Fruit fly (Drosophila melanogaster) whole organism, embryonic: Measurements from ENCODE around the gene CG31650.

Source experiments
- Antp ChIP-seq: fragments of 200-800 bp; sonication (Bioruptor generic); optimal IDR thresholded peaks from 3 replicates; lab custom pipeline; 2016; ENCODE audit warnings: missing biosample characterization, missing genetic modification characterization
- Atf3 ChIP-seq: fragments of 200-800 bp; sonication (Bioruptor generic); optimal IDR thresholded peaks from 3 replicates; lab custom pipeline; 2016; ENCODE audit warnings: missing biosample characterization, missing genetic modification characterization
- CG11504 ChIP-seq: fragments of 200-800 bp; sonication (Bioruptor generic); optimal IDR thresholded peaks from 3 replicates; lab custom pipeline; 2019; ENCODE audit warnings: missing biosample characterization, mild to moderate bottlenecking, missing genetic modification characterization, moderate library complexity
- CG12104 ChIP-seq: fragments of 200-800 bp; sonication (Bioruptor generic); optimal IDR thresholded peaks from 3 replicates; lab custom pipeline; 2016; ENCODE audit warnings: missing biosample characterization, missing genetic modification characterization
- CG14050 ChIP-seq: fragments of 200-800 bp; sonication (Bioruptor generic); IDR thresholded peaks from 3 replicates; pipeline ENCODE4 v1.3.6; 2022; ENCODE audit warnings: missing biosample characterization, missing genetic modification characterization
- CG14441 ChIP-seq: fragments of 200-800 bp; sonication (Bioruptor generic); IDR thresholded peaks from 2 replicates; pipeline ENCODE4 v1.3.6; 2022; ENCODE audit warnings: missing biosample characterization, missing genetic modification characterization
- CG15073 ChIP-seq: fragments of 200-800 bp; sonication (Bioruptor generic); optimal IDR thresholded peaks from 2 replicates; lab custom pipeline; 2016; ENCODE audit warnings: missing biosample characterization, missing genetic modification characterization
- CG1529 ChIP-seq: fragments of 200-800 bp; sonication (Bioruptor generic); optimal IDR thresholded peaks from 3 replicates; lab custom pipeline; 2018; ENCODE audit warnings: missing biosample characterization, missing genetic modification characterization
- CG1602 ChIP-seq: fragments of 200-800 bp; sonication (Bioruptor generic); optimal IDR thresholded peaks from 3 replicates; lab custom pipeline; 2016; ENCODE audit warnings: missing biosample characterization, missing genetic modification characterization
- CG16813 ChIP-seq: fragments of 200-800 bp; sonication (Bioruptor generic); IDR thresholded peaks from 3 replicates; pipeline ENCODE4 v1.3.6; 2022; ENCODE audit warnings: missing biosample characterization, missing genetic modification characterization; ENCODE audit not compliant: partially characterized antibody
- CG17186 ChIP-seq: fragments of 200-800 bp; sonication (Bioruptor generic); optimal IDR thresholded peaks from 3 replicates; lab custom pipeline; 2017; ENCODE audit warnings: missing biosample characterization, missing genetic modification reagents, missing genetic modification characterization
- CG17385 ChIP-seq: fragments of 200-800 bp; sonication (Bioruptor generic); optimal IDR thresholded peaks from 3 replicates; lab custom pipeline; 2018; ENCODE audit warnings: missing biosample characterization, mild to moderate bottlenecking, missing genetic modification characterization
- CG17912 ChIP-seq: fragments of 200-800 bp; sonication (Bioruptor generic); optimal IDR thresholded peaks from 2 replicates; lab custom pipeline; 2018; ENCODE audit warnings: missing biosample characterization, mild to moderate bottlenecking, missing genetic modification characterization
- CG18619 ChIP-seq: fragments of 200-800 bp; sonication (Bioruptor generic); optimal IDR thresholded peaks from 3 replicates; lab custom pipeline; 2017; ENCODE audit warnings: missing biosample characterization, mild to moderate bottlenecking, missing genetic modification characterization
- CG31224 ChIP-seq: fragments of 200-800 bp; sonication (Bioruptor generic); IDR thresholded peaks from 2 replicates; pipeline ENCODE4 v1.3.6; 2022; ENCODE audit warnings: missing biosample characterization, missing genetic modification characterization
- CG34376 ChIP-seq: fragments of 200-800 bp; sonication (Bioruptor generic); optimal IDR thresholded peaks from 2 replicates; lab custom pipeline; 2018; ENCODE audit warnings: missing biosample characterization, mild to moderate bottlenecking, missing genetic modification characterization
- CG4282 ChIP-seq: fragments of 200-800 bp; sonication (Bioruptor generic); optimal IDR thresholded peaks from 2 replicates; lab custom pipeline; 2016; ENCODE audit warnings: missing biosample characterization, missing genetic modification characterization
- CG4404 ChIP-seq: fragments of 200-800 bp; sonication (Bioruptor generic); IDR thresholded peaks from 2 replicates; pipeline ENCODE4 v1.3.6; 2022; ENCODE audit warnings: missing biosample characterization, missing genetic modification characterization
- CG6791 ChIP-seq: fragments of 200-800 bp; sonication (Bioruptor generic); IDR thresholded peaks from 3 replicates; pipeline ENCODE4 v1.3.6; 2022; ENCODE audit warnings: missing biosample characterization, missing genetic modification characterization; ENCODE audit not compliant: partially characterized antibody
- CG9215 ChIP-seq: fragments of 200-800 bp; sonication (Bioruptor generic); IDR thresholded peaks from 2 replicates; pipeline ENCODE4 v1.3.6; 2022; ENCODE audit warnings: missing biosample characterization, missing genetic modification characterization
- CG9817 ChIP-seq: fragments of 200-800 bp; sonication (Bioruptor generic); optimal IDR thresholded peaks from 2 replicates; lab custom pipeline; 2018; ENCODE audit warnings: missing biosample characterization, mild to moderate bottlenecking, missing genetic modification characterization, moderate library complexity
- CoRest ChIP-seq: fragments of 200-800 bp; sonication (Bioruptor generic); optimal IDR thresholded peaks from 3 replicates; lab custom pipeline; 2018; ENCODE audit warnings: missing biosample characterization, mild to moderate bottlenecking, missing genetic modification characterization, moderate library complexity
- Dip3 ChIP-seq: fragments of 200-800 bp; sonication (Bioruptor generic); optimal IDR thresholded peaks from 3 replicates; lab custom pipeline; 2016; ENCODE audit warnings: missing biosample characterization, missing genetic modification characterization
- Dll ChIP-seq: fragments of 200-800 bp; sonication (Bioruptor generic); IDR thresholded peaks from 4 replicates; pipeline ENCODE4 v1.3.6; 2022; ENCODE audit warnings: missing biosample characterization, missing genetic modification characterization; ENCODE audit not compliant: partially characterized antibody
- Hand ChIP-seq: fragments of 200-800 bp; sonication (Bioruptor generic); optimal IDR thresholded peaks from 2 replicates; lab custom pipeline; 2017; ENCODE audit warnings: mild to moderate bottlenecking, missing biosample characterization, missing genetic modification reagents, missing genetic modification characterization
- MESR4 ChIP-seq: fragments of 200-800 bp; sonication (Bioruptor generic); optimal IDR thresholded peaks from 2 replicates; lab custom pipeline; 2018; ENCODE audit warnings: missing biosample characterization, mild to moderate bottlenecking, missing genetic modification characterization, moderate library complexity
- Optix ChIP-seq: fragments of 200-800 bp; sonication (Bioruptor generic); IDR thresholded peaks from 3 replicates; pipeline ENCODE4 v1.3.6; 2022; ENCODE audit warnings: missing biosample characterization, missing genetic modification characterization
- Stat92E ChIP-seq, 3 experiments: fragments of >200 bp in 2 of 3; fragments of 200-800 bp in 1 of 3; sonication (Bioruptor generic) in 1 of 3; optimal IDR thresholded peaks; 2 replicates each; lab custom pipeline; 2017 to 2019; ENCODE audit warnings: missing biosample characterization in 3 of 3, missing genetic modification characterization in 3 of 3, mild to moderate bottlenecking in 1 of 3, moderate library complexity in 1 of 3
- Tbp ChIP-seq: fragments of >200 bp; optimal IDR thresholded peaks from 2 replicates; lab custom pipeline; 2018; ENCODE audit warnings: missing biosample characterization, missing genetic modification characterization
- ac ChIP-seq: fragments of 200-800 bp; sonication (Bioruptor generic); optimal IDR thresholded peaks from 3 replicates; lab custom pipeline; 2017; ENCODE audit warnings: missing biosample characterization, mild to moderate bottlenecking, missing genetic modification characterization
- aop ChIP-seq: fragments of 200-800 bp; sonication (Bioruptor generic); IDR thresholded peaks from 2 replicates; pipeline ENCODE4 v1.3.6; 2022; ENCODE audit warnings: missing biosample characterization, missing genetic modification characterization
- cato ChIP-seq: fragments of 200-800 bp; sonication (Bioruptor generic); optimal IDR thresholded peaks from 2 replicates; lab custom pipeline; 2016; ENCODE audit warnings: missing biosample characterization, missing genetic modification characterization, borderline replicate concordance
- en ChIP-seq: fragments of 200-800 bp; sonication (Bioruptor generic); optimal IDR thresholded peaks from 2 replicates; lab custom pipeline; 2016; ENCODE audit warnings: missing biosample characterization, missing genetic modification characterization
- gcm ChIP-seq: fragments of 200-800 bp; sonication (Bioruptor generic); optimal IDR thresholded peaks from 2 replicates; lab custom pipeline; 2019; ENCODE audit warnings: missing biosample characterization, mild to moderate bottlenecking, missing genetic modification characterization, moderate library complexity
- gsb-n ChIP-seq: fragments of 200-800 bp; sonication (Bioruptor generic); optimal IDR thresholded peaks from 3 replicates; lab custom pipeline; 2018; ENCODE audit warnings: missing biosample characterization, mild to moderate bottlenecking, missing genetic modification characterization
- ham ChIP-seq: fragments of 200-800 bp; sonication (Bioruptor generic); IDR thresholded peaks from 2 replicates; pipeline ENCODE4 v1.3.6; 2022; ENCODE audit warnings: missing biosample characterization, missing genetic modification characterization
- kni ChIP-seq: fragments of 200-800 bp; sonication (Bioruptor generic); optimal IDR thresholded peaks from 3 replicates; lab custom pipeline; 2017; ENCODE audit warnings: mild to moderate bottlenecking, missing biosample characterization, missing genetic modification reagents, missing genetic modification characterization
- lab ChIP-seq: fragments of 200-800 bp; sonication (Bioruptor generic); optimal IDR thresholded peaks from 3 replicates; lab custom pipeline; 2017; ENCODE audit warnings: missing biosample characterization, missing genetic modification characterization, mild to moderate bottlenecking, moderate library complexity, missing genetic modification reagents
- lilli ChIP-seq: fragments of 200-800 bp; sonication (Bioruptor generic); optimal IDR thresholded peaks from 3 replicates; lab custom pipeline; 2016; ENCODE audit warnings: missing biosample characterization, missing genetic modification characterization
- peb ChIP-seq: fragments of 200-800 bp; sonication (Bioruptor generic); IDR thresholded peaks from 2 replicates; pipeline ENCODE4 v1.3.6; 2022; ENCODE audit warnings: missing biosample characterization, missing genetic modification characterization
- pita ChIP-seq: fragments of 200-800 bp; sonication (Bioruptor generic); optimal IDR thresholded peaks from 2 replicates; lab custom pipeline; 2017; ENCODE audit warnings: missing biosample characterization, mild to moderate bottlenecking, missing genetic modification characterization
- prd ChIP-seq, 3 experiments: fragments of >200 bp in 2 of 3; fragments of 200-800 bp in 1 of 3; sonication (Bioruptor generic) in 1 of 3; optimal IDR thresholded peaks in 2 of 3; IDR thresholded peaks in 1 of 3; 2 replicates in 2 of 3; 3 replicates in 1 of 3; pipeline versions ENCODE4 v1.3.6 to Lab custom; 2017 to 2022; ENCODE audit warnings: missing biosample characterization in 1 of 3, missing genetic modification characterization in 1 of 3
- tna ChIP-seq: fragments of 200-800 bp; sonication (Bioruptor generic); IDR thresholded peaks from 2 replicates; pipeline ENCODE4 v1.3.6; 2022; ENCODE audit warnings: missing biosample characterization, missing genetic modification characterization; ENCODE audit not compliant: partially characterized antibody
- vfl ChIP-seq: fragments of 200-800 bp; sonication (Bioruptor generic); optimal IDR thresholded peaks from 2 replicates; lab custom pipeline; 2016; ENCODE audit warnings: missing biosample characterization, missing genetic modification characterization
- zen ChIP-seq: fragments of 200-800 bp; sonication (Bioruptor generic); optimal IDR thresholded peaks from 3 replicates; lab custom pipeline; 2018; ENCODE audit warnings: missing biosample characterization, mild to moderate bottlenecking, missing genetic modification characterization, moderate library complexity

The CG31650 gene

dm6 chr2L:5088649-5089270, 44.2 kb upstream of the CG31650 start (continued):
- TF ChIP-seq Dll (GFP tag; lab: Robert Waterston, UW) (0 out of 4 replicates have a peak, but pooled peaks have one; percentile 41), CG16813 (GFP tag; lab: Robert Waterston, UW) (peak; percentile 69), tna (GFP tag; lab: Robert Waterston, UW) (peak; percentile 79), CG6791 (peak; percentile 76)
- TF ChIP-seq, all 482 proteins: peak for 19

- TF ChIP-seq cato (peak; percentile 53), Stat92E (GFP tag; optimal IDR thresholded peaks at IDR 0.05; lab: Kevin White, UChicago) (no peak), Optix (GFP tag; lab: Robert Waterston, UW) (no peak), aop (no peak), CG9817 (tag; lab: Kevin White, UChicago) (peak; percentile 61), Tbp (GFP tag; lab: Kevin White, UChicago) (no peak), MESR4 (GFP tag; lab: Kevin White, UChicago) (no peak), peb (GFP tag; lab: Robert Waterston, UW) (no peak), CG4282 (GFP tag; lab: Kevin White, UChicago) (no peak), CG31224 (GFP tag; lab: Robert Waterston, UW) (no peak), en (GFP tag; lab: Kevin White, UChicago) (peak; percentile 54), lilli (GFP tag; lab: Kevin White, UChicago) (peak; percentile 78), CG1529 (GFP tag; lab: Kevin White, UChicago) (peak; percentile 65), Atf3 (peak; percentile 21), CG14441 (GFP tag; lab: Robert Waterston, UW) (peak; percentile 68), CG17385 (peak; percentile 80), CG4404 (GFP tag; lab: Robert Waterston, UW) (no peak), CG9215 (GFP tag; lab: Robert Waterston, UW) (peak; percentile 27; the same call in 1 of the 2 replicates), kni (GFP tag; lab: Kevin White, UChicago) (no peak), CoRest (tag; lab: Kevin White, UChicago) (peak; percentile 83), CG17186 (GFP tag; lab: Kevin White, UChicago) (peak; percentile 10), lab (GFP tag; lab: Kevin White, UChicago) (peak; percentile 88), CG18619 (GFP tag; lab: Kevin White, UChicago) (peak; percentile 76), gcm (GFP tag; lab: Kevin White, UChicago) (peak; percentile 83), gsb-n (peak; percentile 72), Dip3 (GFP tag; lab: Kevin White, UChicago) (peak; percentile 26), CG1602 (GFP tag; lab: Kevin White, UChicago) (peak; percentile 54), zen (tag; lab: Kevin White, UChicago) (peak; percentile 58), CG15073 (GFP tag; lab: Kevin White, UChicago) (peak; percentile 13), CG34376 (GFP tag; lab: Kevin White, UChicago) (peak; percentile 44), ac (peak; percentile 43), CG14050 (GFP tag; lab: Robert Waterston, UW) (peak; percentile 26; the same call in 1 of the 3 replicates), Hand (GFP tag; lab: Kevin White, UChicago) (peak; percentile 65), Antp (GFP tag; lab: Kevin White, UChicago) (peak; percentile 60), vfl (GFP tag; lab: Kevin White, UChicago) (peak; percentile 36), prd (optimal IDR thresholded peaks at IDR 0.05; lab: Kevin White, UChicago) (no peak), prd (GFP tag; IDR thresholded peaks at IDR 0.05; lab: Robert Waterston, UW) (peak; percentile 65), CG17912 (GFP tag; lab: Kevin White, UChicago) (no peak), CG12104 (peak; percentile 81), CG11504 (tag; lab: Kevin White, UChicago) (peak; percentile 90), ham (GFP tag; lab: Robert Waterston, UW) (no peak), pita (GFP tag; lab: Kevin White, UChicago) (no peak), Dll (GFP tag; lab: Robert Waterston, UW) (no peak)
These were observed 42.5 kb upstream of the CG31650 start for dm6 chr2L:5086905-5087522.
